Fruit fly (Drosophila melanogaster) whole organism, embryonic: ENCODE measurements around the gene RpS17.

Source experiments
- BEAF-32 ChIP-seq: fragments of 200-800 bp; sonication (Bioruptor generic); optimal IDR thresholded peaks from 3 replicates; lab custom pipeline; 2017; ENCODE audit warnings: missing biosample characterization, missing genetic modification characterization, mild to moderate bottlenecking, moderate library complexity, missing genetic modification reagents
- CG10267 ChIP-seq: fragments of 200-800 bp; sonication (Bioruptor generic); optimal IDR thresholded peaks from 2 replicates; lab custom pipeline; 2018; ENCODE audit warnings: missing biosample characterization, mild to moderate bottlenecking, missing genetic modification characterization, moderate library complexity
- CG10565 ChIP-seq: fragments of 200-800 bp; sonication (Bioruptor generic); optimal IDR thresholded peaks from 3 replicates; lab custom pipeline; 2016; ENCODE audit warnings: missing biosample characterization, mild to moderate bottlenecking, missing genetic modification characterization
- CG11398 ChIP-seq: fragments of 200-800 bp; sonication (Bioruptor generic); optimal IDR thresholded peaks from 2 replicates; lab custom pipeline; 2016; ENCODE audit warnings: missing biosample characterization, missing genetic modification characterization
- CG12155 ChIP-seq: fragments of 200-800 bp; sonication (Bioruptor generic); optimal IDR thresholded peaks from 3 replicates; lab custom pipeline; 2016; ENCODE audit warnings: missing biosample characterization, missing genetic modification characterization
- CG12769 ChIP-seq: fragments of 200-800 bp; sonication (Bioruptor generic); optimal IDR thresholded peaks from 2 replicates; lab custom pipeline; 2019; ENCODE audit warnings: missing biosample characterization, mild to moderate bottlenecking, missing genetic modification characterization, moderate library complexity
- CG14050 ChIP-seq: fragments of 200-800 bp; sonication (Bioruptor generic); IDR thresholded peaks from 3 replicates; pipeline ENCODE4 v1.3.6; 2022; ENCODE audit warnings: missing biosample characterization, missing genetic modification characterization
- CG34224 ChIP-seq: fragments of 200-800 bp; sonication (Bioruptor generic); IDR thresholded peaks from 3 replicates; pipeline ENCODE4 v1.3.6; 2022; ENCODE audit warnings: missing biosample characterization, missing genetic modification characterization; ENCODE audit not compliant: partially characterized antibody
- CG3995 ChIP-seq: fragments of 200-800 bp; sonication (Bioruptor generic); optimal IDR thresholded peaks from 3 replicates; lab custom pipeline; 2016; ENCODE audit warnings: missing biosample characterization, missing genetic modification characterization
- CG42726 ChIP-seq: fragments of 200-800 bp; sonication (Bioruptor generic); IDR thresholded peaks from 2 replicates; pipeline ENCODE4 v1.3.6; 2022; ENCODE audit warnings: missing biosample characterization, missing genetic modification characterization; ENCODE audit not compliant: partially characterized antibody
- CG7745 ChIP-seq: fragments of 200-800 bp; sonication (Bioruptor generic); optimal IDR thresholded peaks from 2 replicates; lab custom pipeline; 2018; ENCODE audit warnings: missing biosample characterization, mild to moderate bottlenecking, missing genetic modification characterization, moderate library complexity
- CG7987 ChIP-seq: fragments of 200-800 bp; sonication (Bioruptor generic); optimal IDR thresholded peaks from 2 replicates; lab custom pipeline; 2018; ENCODE audit warnings: missing biosample characterization, mild to moderate bottlenecking, missing genetic modification characterization, moderate library complexity
- Camta ChIP-seq: fragments of 200-800 bp; sonication (Bioruptor generic); optimal IDR thresholded peaks from 2 replicates; lab custom pipeline; 2016; ENCODE audit warnings: missing biosample characterization, missing genetic modification characterization
- Chrac-16 ChIP-seq: fragments of 200-800 bp; sonication (Bioruptor generic); optimal IDR thresholded peaks from 3 replicates; lab custom pipeline; 2016; ENCODE audit warnings: missing biosample characterization, missing genetic modification characterization
- Dip2 ChIP-seq: fragments of 200-800 bp; sonication (Bioruptor generic); IDR thresholded peaks from 2 replicates; pipeline ENCODE4 v1.3.6; 2022; ENCODE audit warnings: missing biosample characterization, missing genetic modification characterization
- Doc3 ChIP-seq: fragments of 200-800 bp; sonication (Bioruptor generic); IDR thresholded peaks from 3 replicates; pipeline ENCODE4 v1.3.6; 2022; ENCODE audit warnings: missing biosample characterization, missing genetic modification characterization; ENCODE audit not compliant: partially characterized antibody
- Dp ChIP-seq: fragments of 200-800 bp; sonication (Bioruptor generic); optimal IDR thresholded peaks from 2 replicates; lab custom pipeline; 2018; ENCODE audit warnings: missing biosample characterization, mild to moderate bottlenecking, missing genetic modification characterization, moderate library complexity
- GATAe ChIP-seq: fragments of 200-800 bp; sonication (Bioruptor generic); conservative IDR thresholded peaks from 2 replicates; pipeline ENCODE4 v1.3.6; 2022; ENCODE audit warnings: missing biosample characterization, missing genetic modification characterization
- HLHmδ ChIP-seq: fragments of 200-800 bp; sonication (Bioruptor generic); optimal IDR thresholded peaks from 2 replicates; lab custom pipeline; 2018; ENCODE audit warnings: missing biosample characterization, mild to moderate bottlenecking, missing genetic modification characterization, moderate library complexity
- Lhr ChIP-seq: fragments of 200-800 bp; sonication (Bioruptor generic); optimal IDR thresholded peaks from 3 replicates; lab custom pipeline; 2017; ENCODE audit warnings: mild to moderate bottlenecking, missing biosample characterization, missing genetic modification reagents, missing genetic modification characterization
- MTF-1 ChIP-seq: fragments of 200-800 bp; sonication (Bioruptor generic); optimal IDR thresholded peaks from 2 replicates; lab custom pipeline; 2018; ENCODE audit warnings: missing biosample characterization, mild to moderate bottlenecking, missing genetic modification characterization, borderline replicate concordance
- Scr ChIP-seq: fragments of 200-800 bp; sonication (Bioruptor generic); IDR thresholded peaks from 2 replicates; pipeline ENCODE4 v1.3.6; 2022; ENCODE audit warnings: missing biosample characterization, missing genetic modification characterization; ENCODE audit not compliant: partially characterized antibody
- Spps ChIP-seq: fragments of 200-800 bp; sonication (Bioruptor generic); optimal IDR thresholded peaks from 2 replicates; lab custom pipeline; 2018; ENCODE audit warnings: missing biosample characterization, mild to moderate bottlenecking, missing genetic modification characterization
- Ssrp ChIP-seq: fragments of 200-800 bp; sonication (Bioruptor generic); optimal IDR thresholded peaks from 2 replicates; lab custom pipeline; 2018; ENCODE audit warnings: missing biosample characterization, mild to moderate bottlenecking, missing genetic modification characterization, moderate library complexity
- Stat92E ChIP-seq, 3 experiments: fragments of >200 bp in 2 of 3; fragments of 200-800 bp in 1 of 3; sonication (Bioruptor generic) in 1 of 3; optimal IDR thresholded peaks; 2 replicates each; lab custom pipeline; 2017 to 2019; ENCODE audit warnings: missing biosample characterization in 3 of 3, missing genetic modification characterization in 3 of 3, mild to moderate bottlenecking in 1 of 3, moderate library complexity in 1 of 3
- Tbp ChIP-seq: fragments of >200 bp; optimal IDR thresholded peaks from 2 replicates; lab custom pipeline; 2018; ENCODE audit warnings: missing biosample characterization, missing genetic modification characterization
- ase ChIP-seq: fragments of 200-800 bp; sonication (Bioruptor generic); IDR thresholded peaks from 3 replicates; pipeline ENCODE4 v1.3.6; 2022; ENCODE audit warnings: missing biosample characterization, missing genetic modification characterization
- cad ChIP-seq: fragments of >200 bp; optimal IDR thresholded peaks from 2 replicates; lab custom pipeline; 2017; ENCODE audit warnings: missing biosample characterization, missing genetic modification characterization
- corto ChIP-seq: fragments of 200-800 bp; sonication (Bioruptor generic); optimal IDR thresholded peaks from 2 replicates; lab custom pipeline; 2016; ENCODE audit warnings: missing biosample characterization, mild to moderate bottlenecking, missing genetic modification characterization, moderate library complexity
- cwo ChIP-seq: fragments of 200-800 bp; sonication (Bioruptor generic); optimal IDR thresholded peaks from 3 replicates; lab custom pipeline; 2017; ENCODE audit warnings: missing biosample characterization, missing genetic modification characterization, mild to moderate bottlenecking, moderate library complexity, missing genetic modification reagents
- dati ChIP-seq: fragments of 200-800 bp; sonication (Bioruptor generic); IDR thresholded peaks from 2 replicates; pipeline ENCODE4 v1.3.6; 2022; ENCODE audit warnings: missing biosample characterization, missing genetic modification characterization
- grn ChIP-seq: fragments of 200-800 bp; sonication (Bioruptor generic); optimal IDR thresholded peaks from 3 replicates; lab custom pipeline; 2017; ENCODE audit warnings: missing biosample characterization, missing genetic modification characterization
- gt ChIP-seq: fragments of 200-800 bp; sonication (Bioruptor generic); IDR thresholded peaks from 2 replicates; pipeline ENCODE4 v1.3.6; 2022; ENCODE audit warnings: missing biosample characterization, missing genetic modification characterization
- hb ChIP-seq: fragments of 200-800 bp; sonication (Bioruptor generic); IDR thresholded peaks from 3 replicates; pipeline ENCODE4 v1.3.6; 2022; ENCODE audit warnings: missing biosample characterization, missing genetic modification characterization; ENCODE audit not compliant: partially characterized antibody
- her ChIP-seq: fragments of 200-800 bp; sonication (Bioruptor generic); optimal IDR thresholded peaks from 2 replicates; lab custom pipeline; 2016; ENCODE audit warnings: missing biosample characterization, missing genetic modification characterization
- lov ChIP-seq, 2 experiments: fragments of 200-800 bp in 1 of 2; fragments of >200 bp in 1 of 2; sonication (Bioruptor generic) in 1 of 2; IDR thresholded peaks in 1 of 2; optimal IDR thresholded peaks in 1 of 2; 2 replicates in 1 of 2; 3 replicates in 1 of 2; pipeline versions ENCODE4 v1.3.6 to Lab custom; 2017 to 2022; ENCODE audit warnings: missing biosample characterization in 1 of 2, missing genetic modification characterization in 1 of 2
- nerfin-1 ChIP-seq: fragments of 200-800 bp; sonication (Bioruptor generic); optimal IDR thresholded peaks from 3 replicates; lab custom pipeline; 2019; ENCODE audit warnings: missing biosample characterization, mild to moderate bottlenecking, missing genetic modification characterization, moderate library complexity
- sc ChIP-seq, 3 experiments: fragments of >200 bp in 2 of 3; fragments of 200-800 bp in 1 of 3; sonication (Bioruptor generic) in 1 of 3; optimal IDR thresholded peaks; 2 replicates in 2 of 3; 3 replicates in 1 of 3; lab custom pipeline; 2017; ENCODE audit warnings: mild to moderate bottlenecking in 1 of 3, missing biosample characterization in 1 of 3, missing genetic modification characterization in 1 of 3, missing genetic modification reagents in 1 of 3
- sens-2 ChIP-seq: fragments of 200-800 bp; sonication (Bioruptor generic); IDR thresholded peaks from 2 replicates; pipeline ENCODE4 v1.3.6; 2022; ENCODE audit warnings: missing biosample characterization, missing genetic modification characterization
- sob ChIP-seq: fragments of 200-800 bp; sonication (Bioruptor generic); IDR thresholded peaks from 2 replicates; pipeline ENCODE4 v1.3.6; 2022; ENCODE audit warnings: missing biosample characterization, missing genetic modification characterization
- sr ChIP-seq: fragments of 200-800 bp; sonication (Bioruptor generic); IDR thresholded peaks from 3 replicates; pipeline ENCODE4 v1.3.6; 2022; ENCODE audit warnings: missing biosample characterization, missing genetic modification characterization
- stwl ChIP-seq: fragments of 200-800 bp; sonication (Bioruptor generic); optimal IDR thresholded peaks from 3 replicates; lab custom pipeline; 2018; ENCODE audit warnings: missing biosample characterization, mild to moderate bottlenecking, missing genetic modification characterization, moderate library complexity
- tio ChIP-seq: fragments of 200-800 bp; sonication (Bioruptor generic); optimal IDR thresholded peaks from 2 replicates; lab custom pipeline; 2017; ENCODE audit warnings: missing biosample characterization, missing genetic modification characterization, inconsistent platforms
- tna ChIP-seq: fragments of 200-800 bp; sonication (Bioruptor generic); IDR thresholded peaks from 2 replicates; pipeline ENCODE4 v1.3.6; 2022; ENCODE audit warnings: missing biosample characterization, missing genetic modification characterization; ENCODE audit not compliant: partially characterized antibody
- twi ChIP-seq: fragments of 200-800 bp; optimal IDR thresholded peaks from 2 replicates; lab custom pipeline; 2019; ENCODE audit warnings: missing biosample characterization, mild to moderate bottlenecking, missing genetic modification characterization, moderate library complexity
- wdn ChIP-seq: fragments of 200-800 bp; sonication (Bioruptor generic); IDR thresholded peaks from 2 replicates; pipeline ENCODE4 v1.3.6; 2022; ENCODE audit warnings: missing biosample characterization, missing genetic modification characterization
- wor ChIP-seq: fragments of 200-800 bp; sonication (Bioruptor generic); IDR thresholded peaks from 2 replicates; pipeline ENCODE4 v1.3.6; 2022; ENCODE audit warnings: missing biosample characterization, missing genetic modification characterization
- yki ChIP-seq: fragments of >200 bp; optimal IDR thresholded peaks from 3 replicates; lab custom pipeline; 2018

Gene RpS17

DNA sequence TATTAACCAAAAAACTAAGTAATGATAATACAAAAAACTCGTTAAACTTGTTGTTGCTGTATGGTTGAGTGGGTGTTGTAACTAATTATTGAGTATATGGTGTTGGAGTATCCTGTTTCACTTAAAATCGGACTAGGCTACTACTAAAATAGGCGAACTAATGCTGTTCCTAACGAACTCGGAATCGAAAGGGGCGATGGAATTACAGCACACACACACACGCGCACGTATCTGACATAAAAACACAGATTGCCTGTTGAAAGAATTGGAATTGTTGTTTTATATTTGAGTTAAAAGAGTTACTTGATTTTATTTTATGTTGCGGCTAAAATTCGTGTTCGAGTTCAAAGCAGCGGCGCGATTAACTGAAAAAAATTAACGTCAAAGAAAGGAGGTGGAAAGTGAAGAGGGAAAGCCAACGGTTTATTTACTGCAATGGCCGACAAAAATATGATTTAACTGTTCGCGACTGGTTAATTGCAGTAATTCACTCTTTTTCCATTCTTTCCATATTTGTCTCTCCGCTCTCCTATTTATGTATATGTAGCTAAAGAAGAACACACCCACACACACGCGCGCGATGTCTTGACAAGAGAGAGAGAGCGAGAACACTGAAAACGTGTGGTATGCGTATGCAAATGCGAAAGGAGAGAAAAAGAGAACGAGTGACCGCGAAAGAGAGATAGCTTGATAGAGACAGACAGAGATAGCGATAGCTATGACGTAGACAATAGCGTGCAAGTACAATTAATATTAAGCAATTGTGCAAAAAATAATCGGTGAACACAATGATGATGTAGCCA, 28.1 kb downstream of the RpS17 start (continued):
- TF ChIP-seq tna (GFP tag; lab: Robert Waterston, UW): no peak
- no peak for TF ChIP-seq CG7745
- TF ChIP-seq Chrac-16 (GFP tag; lab: Kevin White, UChicago): no peak
- no peak for TF ChIP-seq Spps (tag; lab: Kevin White, UChicago)
- no peak for TF ChIP-seq CG7987 (GFP tag; lab: Kevin White, UChicago)
- TF ChIP-seq BEAF-32 (GFP tag; lab: Kevin White, UChicago): no peak
- no peak for TF ChIP-seq nerfin-1 (tag; lab: Kevin White, UChicago)
- TF ChIP-seq sens-2 (GFP tag; lab: Robert Waterston, UW): no peak
- TF ChIP-seq Camta (GFP tag; lab: Kevin White, UChicago): no peak
- TF ChIP-seq CG10267 (tag; lab: Kevin White, UChicago): no peak
- TF ChIP-seq sob (GFP tag; lab: Robert Waterston, UW): no peak
- TF ChIP-seq hb (GFP tag; lab: Robert Waterston, UW): no peak
- TF ChIP-seq Ssrp (tag; lab: Kevin White, UChicago): no peak
- no peak for TF ChIP-seq CG11398
- TF ChIP-seq cwo (GFP tag; lab: Kevin White, UChicago): peak; percentile 13
- no peak for TF ChIP-seq corto (GFP tag; lab: Kevin White, UChicago)
- no peak for TF ChIP-seq Tbp (GFP tag; lab: Kevin White, UChicago)
- TF ChIP-seq sc (optimal IDR thresholded peaks at IDR 0.05; lab: Kevin White, UChicago): no peak
- no peak for TF ChIP-seq sc (GFP tag; optimal IDR thresholded peaks at IDR 0.05; lab: Kevin White, UChicago)
- no peak for TF ChIP-seq HLHmδ
- TF ChIP-seq lov (optimal IDR thresholded peaks at IDR 0.05; lab: Kevin White, UChicago): no peak
- TF ChIP-seq lov (GFP tag; IDR thresholded peaks at IDR 0.05; lab: Robert Waterston, UW): no peak
- TF ChIP-seq CG10565 (GFP tag; lab: Kevin White, UChicago): no peak
- TF ChIP-seq CG34224 (GFP tag; lab: Robert Waterston, UW): peak; percentile 7; the same call in 1 of the 3 replicates
- no peak for TF ChIP-seq Stat92E (GFP tag; optimal IDR thresholded peaks at IDR 0.05; lab: Kevin White, UChicago)
- no peak for TF ChIP-seq CG42726 (GFP tag; lab: Robert Waterston, UW)
- TF ChIP-seq wdn: no peak
- no peak for TF ChIP-seq Scr
- TF ChIP-seq grn: no peak
- TF ChIP-seq sr (GFP tag; lab: Robert Waterston, UW): peak; percentile 57; the same call in 1 of the 3 replicates
- no peak for TF ChIP-seq cad (GFP tag; lab: Kevin White, UChicago)
- TF ChIP-seq her (GFP tag; lab: Kevin White, UChicago): no peak
- TF ChIP-seq CG12769: no peak
- TF ChIP-seq yki (lab: Kevin White, UChicago): peak; percentile 55
- TF ChIP-seq twi: no peak
- no peak for TF ChIP-seq Dp
- no peak for TF ChIP-seq CG12155 (GFP tag; lab: Kevin White, UChicago)
- no peak for TF ChIP-seq CG3995 (GFP tag; lab: Kevin White, UChicago)
- no peak for TF ChIP-seq dati (GFP tag; lab: Robert Waterston, UW)
- no peak for TF ChIP-seq Lhr
- no peak for TF ChIP-seq GATAe (GFP tag; lab: Robert Waterston, UW)
- no peak for TF ChIP-seq wor (GFP tag; lab: Robert Waterston, UW)
- TF ChIP-seq ase (GFP tag; lab: Robert Waterston, UW): no peak
- no peak for TF ChIP-seq CG14050 (GFP tag; lab: Robert Waterston, UW)
- no peak for TF ChIP-seq tio (GFP tag; lab: Kevin White, UChicago)
- TF ChIP-seq MTF-1 (GFP tag; lab: Kevin White, UChicago): no peak
- TF ChIP-seq Doc3: no peak; the same call in 2 of the 3 replicates
- TF ChIP-seq stwl (tag; lab: Kevin White, UChicago): no peak
- no peak for TF ChIP-seq Dip2 (GFP tag; lab: Robert Waterston, UW)
- no peak for TF ChIP-seq gt (GFP tag; lab: Robert Waterston, UW)
